Fruit fly (Drosophila melanogaster): ENCODE measurements around the gene Pten.

Gene Pten

dm6 chr2L:10238726-10239652 is 21.9 kb downstream of the Pten start, which contains the start of gene me31B (continued):
- TF ChIP-seq bbx (GFP tag; IDR thresholded peaks at IDR 0.05; ENCODE audit: partially characterized antibody) (no peak), sens (GFP tag) (peak; percentile 9), Ravus (GFP tag; IDR thresholded peaks at IDR 0.05) (no peak), wor (GFP tag; IDR thresholded peaks at IDR 0.05) (no peak), pzg (GFP tag; optimal IDR thresholded peaks at IDR 0.05) (peak; percentile 40), Bgb (GFP tag; IDR thresholded peaks at IDR 0.05; ENCODE audit: partially characterized antibody) (no peak), BEAF-32 (GFP tag; optimal IDR thresholded peaks at IDR 0.05) (peak; percentile 27), CG15514 (GFP tag; optimal IDR thresholded peaks at IDR 0.05) (no peak), bcd (GFP tag; optimal IDR thresholded peaks at IDR 0.05) (no peak), CG4617 (GFP tag; optimal IDR thresholded peaks at IDR 0.05; ENCODE audit: borderline replicate concordance) (peak; percentile 73), CG34224 (GFP tag; IDR thresholded peaks at IDR 0.05; ENCODE audit: partially characterized antibody) (no peak), CG13123 (GFP tag; optimal IDR thresholded peaks at IDR 0.05) (no peak), Rx (GFP tag; IDR thresholded peaks at IDR 0.05) (no peak), sqz (GFP tag; optimal IDR thresholded peaks at IDR 0.05) (no peak), NFAT (GFP tag; IDR thresholded peaks at IDR 0.05) (no peak), CG12769 (tag; optimal IDR thresholded peaks at IDR 0.05) (no peak), tio (GFP tag; optimal IDR thresholded peaks at IDR 0.05) (no peak), CG30020 (tag; optimal IDR thresholded peaks at IDR 0.05) (peak; percentile 100), CG17802 (tag; optimal IDR thresholded peaks at IDR 0.05) (peak; percentile 96), pfk (GFP tag; optimal IDR thresholded peaks at IDR 0.05) (peak; percentile 90), D19B (GFP tag; optimal IDR thresholded peaks at IDR 0.05) (no peak), nom (GFP tag; optimal IDR thresholded peaks at IDR 0.05) (no peak), nmo (GFP tag; optimal IDR thresholded peaks at IDR 0.05) (peak; percentile 61), prd (optimal IDR thresholded peaks at IDR 0.05) (no peak), prd (GFP tag; IDR thresholded peaks at IDR 0.05) (no peak), CG14710 (tag; optimal IDR thresholded peaks at IDR 0.05) (peak; percentile 33), Meics (GFP tag; optimal IDR thresholded peaks at IDR 0.05) (no peak), CG6689 (GFP tag; IDR thresholded peaks at IDR 0.05) (no peak), dpn (GFP tag; optimal IDR thresholded peaks at IDR 0.05) (no peak), Jarid2 (GFP tag; optimal IDR thresholded peaks at IDR 0.05) (no peak), CG1603 (tag; optimal IDR thresholded peaks at IDR 0.05) (peak; percentile 99), abd-A (tag; optimal IDR thresholded peaks at IDR 0.05) (no peak), CG17361 (GFP tag; IDR thresholded peaks at IDR 0.05) (peak; percentile 70; the same call in 1 of the 3 replicates)

DNA sequence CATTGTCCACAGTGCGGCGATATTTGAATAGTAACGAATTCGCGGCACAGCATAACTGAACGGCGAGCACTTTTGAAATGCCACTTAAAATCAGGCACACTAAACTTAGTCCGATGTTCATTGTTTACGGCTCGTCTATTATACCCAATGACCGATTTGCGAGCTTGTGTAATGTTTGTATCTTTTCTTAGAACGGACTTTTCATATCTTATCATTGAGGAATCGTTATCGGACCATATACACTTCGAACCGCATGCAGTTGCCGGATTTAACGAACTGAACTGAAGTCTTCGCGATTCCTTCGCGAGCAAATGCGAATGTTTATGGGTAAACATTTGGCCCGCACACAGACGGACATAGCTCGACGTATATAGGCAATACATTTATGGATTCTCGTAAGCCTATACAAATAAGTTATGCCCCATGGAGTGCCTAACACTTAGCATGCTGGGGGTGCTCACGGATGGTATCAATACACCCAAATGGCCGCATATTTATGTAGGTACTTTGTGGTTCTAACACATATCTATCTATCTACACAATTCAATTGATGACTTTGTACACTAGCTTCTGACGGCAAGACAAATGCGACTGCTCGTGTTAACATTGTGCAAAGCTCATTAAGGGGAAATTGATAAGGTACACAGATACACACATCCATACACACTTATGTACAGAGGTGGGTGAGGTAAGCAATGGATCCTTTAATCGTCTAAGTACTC is 23.0 kb downstream of the Pten start, which contains the start of gene mthl15:
Gene mthl15 (minus strand): TSS at position 593 of the 722 bp plus-strand sequence.
- TF ChIP-seq fd64A (GFP tag; optimal IDR thresholded peaks at IDR 0.05) = peak; percentile 51
- TF ChIP-seq sna (GFP tag; IDR thresholded peaks at IDR 0.05; ENCODE audit: partially characterized antibody) = no peak
- peak; percentile 21; the same call in 1 of the 2 replicates for TF ChIP-seq E2f2 (GFP tag; IDR thresholded peaks at IDR 0.05)
- TF ChIP-seq CG6272 (GFP tag; IDR thresholded peaks at IDR 0.05) = no peak
- no peak for TF ChIP-seq corto (GFP tag; optimal IDR thresholded peaks at IDR 0.05)
- TF ChIP-seq HLH4C (GFP tag; IDR thresholded peaks at IDR 0.05; ENCODE audit: partially characterized antibody) = 0 out of 3 replicates have a peak, but pooled peaks have one; percentile 39
- peak; percentile 95 for TF ChIP-seq mirr (GFP tag; optimal IDR thresholded peaks at IDR 0.05)
- TF ChIP-seq CG2120 (GFP tag; optimal IDR thresholded peaks at IDR 0.05) = no peak
- TF ChIP-seq cad (GFP tag; optimal IDR thresholded peaks at IDR 0.05) = no peak
- TF ChIP-seq CG13424 (tag; optimal IDR thresholded peaks at IDR 0.05) = peak; percentile 9
- TF ChIP-seq sima (GFP tag; optimal IDR thresholded peaks at IDR 0.05) = no peak
- TF ChIP-seq B-H2 (GFP tag; optimal IDR thresholded peaks at IDR 0.05) = no peak
- no peak for TF ChIP-seq Trl (optimal IDR thresholded peaks at IDR 0.05)
- no peak for TF ChIP-seq Trl (GFP tag; optimal IDR thresholded peaks at IDR 0.05)
- TF ChIP-seq HLH3B (GFP tag; IDR thresholded peaks at IDR 0.05) = no peak
- no peak for TF ChIP-seq CG13296 (GFP tag; optimal IDR thresholded peaks at IDR 0.05)
